Worm (Caenorhabditis elegans): ENCODE measurements around the gene srv-31.

Gene srv-31

ce11 chrIV:6279392-6279791, 7.6 kb upstream of the srv-31 start, which contains the start of gene sams-5:
Gene sams-5, minus strand, starts transcription at chrIV:6279522.
- TF ChIP-seq nhr-237 (tag; optimal IDR thresholded peaks at IDR 0.05) = no peak
- no peak for TF ChIP-seq mdl-1 (tag; optimal IDR thresholded peaks at IDR 0.05)
- TF ChIP-seq lin-13 (GFP tag; optimal IDR thresholded peaks at IDR 0.05) = no peak
- TF ChIP-seq mab-5 (tag; optimal IDR thresholded peaks at IDR 0.05) = no peak

ce11 chrIV:6275671-6276209, 3.9 kb upstream of the srv-31 start, which contains the start of the genes aat-4 and T13A10.1:
Gene aat-4, minus strand, starts transcription at chrIV:6275721.
Gene T13A10.1, plus strand, starts transcription at chrIV:6276081.
- TF ChIP-seq fos-1 (tag; optimal IDR thresholded peaks at IDR 0.05) = peak; percentile 94
- TF ChIP-seq nhr-10 (tag; optimal IDR thresholded peaks at IDR 0.05) = no peak
- TF ChIP-seq ama-1 (optimal IDR thresholded peaks at IDR 0.05) = no peak
- TF ChIP-seq mab-5 (tag; optimal IDR thresholded peaks at IDR 0.05) = no peak
- TF ChIP-seq mdl-1 (tag; optimal IDR thresholded peaks at IDR 0.05) = no peak
- TF ChIP-seq zag-1 (tag; optimal IDR thresholded peaks at IDR 0.05) = no peak
- peak; percentile 24 for TF ChIP-seq gmeb-1 (tag; optimal IDR thresholded peaks at IDR 0.05)
- no peak for TF ChIP-seq elt-3 (tag; optimal IDR thresholded peaks at IDR 0.05)
- no peak for TF ChIP-seq dmd-4 (tag; optimal IDR thresholded peaks at IDR 0.05)
- no peak for TF ChIP-seq sem-4 (tag; optimal IDR thresholded peaks at IDR 0.05)
- TF ChIP-seq unc-55 (GFP tag; optimal IDR thresholded peaks at IDR 0.05) = no peak
- no peak for TF ChIP-seq nhr-12 (tag; optimal IDR thresholded peaks at IDR 0.05)

ce11 chrIV:6269346-6269745, 2.5 kb downstream of the srv-31 start, which contains the start of gene srv-30:
Gene srv-30, minus strand, starts transcription at chrIV:6269446.
- no peak for TF ChIP-seq blmp-1 (tag; optimal IDR thresholded peaks at IDR 0.05; ENCODE audit: insufficient read depth)
- no peak for TF ChIP-seq ztf-4 (tag; optimal IDR thresholded peaks at IDR 0.05)
- no peak for TF ChIP-seq unc-55 (GFP tag; optimal IDR thresholded peaks at IDR 0.05)
- TF ChIP-seq nhr-23 (tag; optimal IDR thresholded peaks at IDR 0.05) = no peak
- no peak for TF ChIP-seq fos-1 (tag; optimal IDR thresholded peaks at IDR 0.05)
- TF ChIP-seq peb-1 (tag; optimal IDR thresholded peaks at IDR 0.05) = no peak
- TF ChIP-seq nhr-10 (tag; optimal IDR thresholded peaks at IDR 0.05) = no peak
- TF ChIP-seq lsy-2 (tag; optimal IDR thresholded peaks at IDR 0.05) = no peak
- TF ChIP-seq ZK546.5 (tag; optimal IDR thresholded peaks at IDR 0.05) = no peak
- no peak for TF ChIP-seq sem-4 (tag; optimal IDR thresholded peaks at IDR 0.05)

- TF ChIP-seq lin-39 (tag; optimal IDR thresholded peaks at IDR 0.05) = no peak
- no peak for TF ChIP-seq unc-39 (tag; optimal IDR thresholded peaks at IDR 0.05)
- no peak for TF ChIP-seq skn-1 (tag; optimal IDR thresholded peaks at IDR 0.05)
- no peak for TF ChIP-seq sma-9 (GFP tag; optimal IDR thresholded peaks at IDR 0.05)
- TF ChIP-seq sma-9 (tag; optimal IDR thresholded peaks at IDR 0.05) = no peak
- no peak for TF ChIP-seq nhr-23 (tag; optimal IDR thresholded peaks at IDR 0.05)
- no peak for TF ChIP-seq Y55F3AM.14 (GFP tag; optimal IDR thresholded peaks at IDR 0.05)
- TF ChIP-seq fos-1 (tag; optimal IDR thresholded peaks at IDR 0.05) = no peak
- no peak for TF ChIP-seq nhr-21 (tag; optimal IDR thresholded peaks at IDR 0.05)
- no peak for TF ChIP-seq unc-55 (GFP tag; optimal IDR thresholded peaks at IDR 0.05)
- TF ChIP-seq ceh-16 (tag; optimal IDR thresholded peaks at IDR 0.05) = no peak
- TF ChIP-seq ZK546.5 (tag; optimal IDR thresholded peaks at IDR 0.05) = no peak
- no peak for TF ChIP-seq lin-13 (GFP tag; optimal IDR thresholded peaks at IDR 0.05)
- TF ChIP-seq alr-1 (tag; optimal IDR thresholded peaks at IDR 0.05) = no peak
- TF ChIP-seq peb-1 (tag; optimal IDR thresholded peaks at IDR 0.05) = no peak
Measured at ce11 chrIV:6266499-6266898, 5.3 kb downstream of the srv-31 start, which contains the start of gene srv-29. Gene srv-29, minus strand, starts transcription at chrIV:6266599.

- no peak for TF ChIP-seq nhr-6 (tag; optimal IDR thresholded peaks at IDR 0.05)
- no peak for TF ChIP-seq nhr-129 (tag; optimal IDR thresholded peaks at IDR 0.05)
- no peak for TF ChIP-seq sma-9 (GFP tag; optimal IDR thresholded peaks at IDR 0.05)
- TF ChIP-seq sma-9 (tag; optimal IDR thresholded peaks at IDR 0.05) = no peak
- no peak for TF ChIP-seq gmeb-1 (tag; optimal IDR thresholded peaks at IDR 0.05)
- no peak for TF ChIP-seq peb-1 (tag; optimal IDR thresholded peaks at IDR 0.05)
- no peak for TF ChIP-seq lsy-2 (tag; optimal IDR thresholded peaks at IDR 0.05)
Measured at ce11 chrIV:6263244-6263643, 8.6 kb downstream of the srv-31 start, which contains the start of gene srv-28. Gene srv-28, minus strand, starts transcription at chrIV:6263344.

ce11 chrIV:6259732-6260131, 12.1 kb downstream of the srv-31 start, which contains the start of gene nlp-16:
Gene nlp-16, minus strand, starts transcription at chrIV:6259832.
- no peak for TF ChIP-seq nhr-11 (tag; optimal IDR thresholded peaks at IDR 0.05)
- TF ChIP-seq sma-3 (GFP tag; optimal IDR thresholded peaks at IDR 0.05) = no peak
- TF ChIP-seq crh-2 (tag; optimal IDR thresholded peaks at IDR 0.05) = no peak
- TF ChIP-seq nhr-25 (tag; optimal IDR thresholded peaks at IDR 0.05) = no peak

All from whole organism, L2 larva.